In the genomic region with DNA sequence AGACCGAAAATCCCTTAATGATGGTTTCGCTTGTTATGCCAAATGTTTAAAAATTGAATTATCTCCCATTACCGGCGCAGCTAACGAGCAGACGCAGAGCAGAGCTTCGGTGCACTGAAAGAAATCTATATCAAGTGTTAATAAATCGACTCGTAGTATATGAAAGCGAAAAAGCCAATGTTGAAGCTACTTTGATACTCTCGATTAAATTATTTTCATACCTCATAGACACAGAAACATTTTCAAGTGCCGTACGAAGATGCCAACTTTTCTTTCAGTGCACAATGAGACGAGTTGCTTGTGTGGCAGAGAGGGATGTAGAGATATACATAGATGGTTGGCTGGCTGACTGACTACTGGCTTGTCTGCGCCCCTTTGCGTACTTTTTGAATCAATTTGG, we compare ENCODE assay signal across 1 fruit fly cellular context.
TF ChIP-seq lines count a peak whose summit lies in the region.

No protein-coding gene starts in this region.

TF ChIP-seq in whole organism, embryonic, 481 proteins besides CTCF, POLR2A, EP300 and RAD21 (continued from another document):
- TF ChIP-seq Ptx1 (GFP tag; IDR thresholded peaks at IDR 0.05; lab: Robert Waterston, UW) (0 out of 2 replicates have a peak, but pooled peaks have one; percentile 14), Gug (GFP tag; IDR thresholded peaks at IDR 0.05; lab: Robert Waterston, UW) (no peak), CG8281 (tag; optimal IDR thresholded peaks at IDR 0.05; lab: Kevin White, UChicago) (no peak), hth (optimal IDR thresholded peaks at IDR 0.05; lab: Kevin White, UChicago) (no peak), ab (GFP tag; optimal IDR thresholded peaks at IDR 0.05; lab: Kevin White, UChicago) (no peak), CG9817 (tag; optimal IDR thresholded peaks at IDR 0.05; lab: Kevin White, UChicago) (peak; percentile 4), oc (tag; optimal IDR thresholded peaks at IDR 0.05; lab: Kevin White, UChicago) (peak; percentile 28), vvl (GFP tag; IDR thresholded peaks at IDR 0.05; lab: Robert Waterston, UW) (0 out of 2 replicates have a peak, but pooled peaks have one; percentile 19), ci (GFP tag; IDR thresholded peaks at IDR 0.05; lab: Robert Waterston, UW) (peak; percentile 69), otp (GFP tag; IDR thresholded peaks at IDR 0.05; lab: Robert Waterston, UW) (0 out of 3 replicates have a peak, but pooled peaks have one; percentile 9), pnt (GFP tag; optimal IDR thresholded peaks at IDR 0.05; lab: Kevin White, UChicago) (peak; percentile 28), Awh (GFP tag; IDR thresholded peaks at IDR 0.05; lab: Robert Waterston, UW) (0 out of 2 replicates have a peak, but pooled peaks have one; percentile 28), gsb-n (tag; optimal IDR thresholded peaks at IDR 0.05; lab: Kevin White, UChicago) (peak; percentile 35), Ets65A (GFP tag; lab: Kevin White, UChicago) (peak; percentile 77)
